Fruit fly (Drosophila melanogaster) whole organism, embryonic: Measurements from ENCODE around the gene CG17027.

ENCODE experiments used
- CG4282 ChIP-seq: fragments of 200-800 bp; sonication (Bioruptor generic); optimal IDR thresholded peaks from 2 replicates; lab custom pipeline; 2016; ENCODE audit warnings: missing biosample characterization, missing genetic modification characterization
- Lpt ChIP-seq: fragments of >200 bp; optimal IDR thresholded peaks from 2 replicates; lab custom pipeline; 2018; ENCODE audit warnings: missing biosample characterization, missing genetic modification characterization
- ken ChIP-seq: fragments of 200-800 bp; sonication (Bioruptor generic); IDR thresholded peaks from 3 replicates; pipeline ENCODE4 v1.3.6; 2022; ENCODE audit warnings: missing biosample characterization, missing genetic modification characterization

dm6 chr3L:15952909-15953308, 27.0 kb upstream of the CG17027 start:
- TF ChIP-seq Lpt (no peak), CG4282 (GFP tag; lab: Kevin White, UChicago) (no peak), ken (GFP tag; lab: Robert Waterston, UW) (no peak)
